Worm (Caenorhabditis elegans) whole organism, late embryonic: ENCODE results near the gene C46G7.1.

ENCODE experiments used
- C38D4.7 ChIP-seq: fragments of 200-800 bp; sonication (Bioruptor generic); optimal IDR thresholded peaks from 2 replicates; lab custom pipeline; 2018; ENCODE audit warnings: mild to moderate bottlenecking, missing genetic modification characterization, moderate library complexity, missing compliant biosample characterization
- F13H6.1 ChIP-seq: sonication (generic microtip); optimal IDR thresholded peaks from 2 replicates; lab custom pipeline; 2016; ENCODE audit warnings: missing genetic modification characterization, missing compliant biosample characterization
- K02D7.2 ChIP-seq: sonication (generic microtip); optimal IDR thresholded peaks from 2 replicates; lab custom pipeline; 2017; ENCODE audit warnings: mild to moderate bottlenecking, missing genetic modification characterization, missing compliant biosample characterization
- K09A11.1 ChIP-seq: sonication (generic microtip); optimal IDR thresholded peaks from 2 replicates; lab custom pipeline; 2017; ENCODE audit warnings: antibody characterized with exemption, mild to moderate bottlenecking, missing genetic modification characterization, missing compliant biosample characterization; ENCODE audit not compliant: insufficient read depth
- T23F11.4 ChIP-seq: fragments of 200-800 bp; sonication (Bioruptor generic); optimal IDR thresholded peaks from 2 replicates; lab custom pipeline; 2018; ENCODE audit warnings: mild to moderate bottlenecking, missing genetic modification characterization, missing compliant biosample characterization
- Y22D7AL.16 ChIP-seq: sonication (generic microtip); optimal IDR thresholded peaks from 2 replicates; lab custom pipeline; 2016; ENCODE audit warnings: missing genetic modification characterization, missing compliant biosample characterization
- ceh-18 ChIP-seq: sonication (generic microtip); optimal IDR thresholded peaks from 2 replicates; lab custom pipeline; 2016; ENCODE audit warnings: missing genetic modification characterization, missing compliant biosample characterization
- ceh-2 ChIP-seq: sonication (generic microtip); optimal IDR thresholded peaks from 2 replicates; lab custom pipeline; 2016; ENCODE audit warnings: missing genotype, missing genetic modification characterization, missing compliant biosample characterization
- ceh-22 ChIP-seq: sonication (generic microtip); optimal IDR thresholded peaks from 2 replicates; lab custom pipeline; 2017; ENCODE audit warnings: missing biosample characterization, missing genetic modification characterization
- ceh-30 ChIP-seq: fragments of 150-350 bp; optimal IDR thresholded peaks from 2 replicates; lab custom pipeline; 2014; ENCODE audit warnings: missing biosample characterization, missing genetic modification characterization
- ceh-31 ChIP-seq: sonication (generic microtip); optimal IDR thresholded peaks from 2 replicates; lab custom pipeline; 2016; ENCODE audit warnings: missing genetic modification characterization, missing compliant biosample characterization
- ceh-34 ChIP-seq: sonication (generic microtip); optimal IDR thresholded peaks from 2 replicates; lab custom pipeline; 2016; ENCODE audit warnings: mild to moderate bottlenecking, missing genetic modification characterization, missing compliant biosample characterization
- ceh-48 ChIP-seq: sonication (generic microtip); optimal IDR thresholded peaks from 2 replicates; lab custom pipeline; 2016; ENCODE audit warnings: missing genetic modification characterization, inconsistent platforms, missing compliant biosample characterization
- ceh-6 ChIP-seq: fragments of 200-800 bp; sonication (Bioruptor generic); optimal IDR thresholded peaks from 2 replicates; lab custom pipeline; 2018; ENCODE audit warnings: mild to moderate bottlenecking, missing genetic modification characterization, missing compliant biosample characterization
- dmd-4 ChIP-seq: sonication (generic microtip); optimal IDR thresholded peaks from 2 replicates; lab custom pipeline; 2016; ENCODE audit warnings: borderline replicate concordance, missing genetic modification characterization, missing compliant biosample characterization
- elt-2 ChIP-seq: sonication (generic microtip); optimal IDR thresholded peaks from 2 replicates; lab custom pipeline; 2016; ENCODE audit warnings: missing genetic modification reagents, missing genetic modification characterization, missing compliant biosample characterization
- elt-4 ChIP-seq: sonication (generic microtip); optimal IDR thresholded peaks from 2 replicates; lab custom pipeline; 2016; ENCODE audit warnings: missing genetic modification characterization, missing compliant biosample characterization
- ets-4 ChIP-seq: sonication (generic microtip); optimal IDR thresholded peaks from 2 replicates; lab custom pipeline; 2016; ENCODE audit warnings: missing genetic modification characterization, missing compliant biosample characterization
- hlh-13 ChIP-seq: fragments of 200-800 bp; sonication (Bioruptor generic); optimal IDR thresholded peaks from 2 replicates; lab custom pipeline; 2018; ENCODE audit warnings: mild to moderate bottlenecking, missing genetic modification characterization, missing compliant biosample characterization
- hlh-6 ChIP-seq: sonication (generic microtip); optimal IDR thresholded peaks from 2 replicates; lab custom pipeline; 2016; ENCODE audit warnings: missing genotype, missing genetic modification characterization, missing compliant biosample characterization
- lin-11 ChIP-seq: fragments of 200-800 bp; sonication (Bioruptor generic); optimal IDR thresholded peaks from 2 replicates; lab custom pipeline; 2018; ENCODE audit warnings: mild to moderate bottlenecking, missing genetic modification characterization, missing compliant biosample characterization
- madf-2 ChIP-seq: sonication (generic microtip); optimal IDR thresholded peaks from 2 replicates; lab custom pipeline; 2017; ENCODE audit warnings: missing genetic modification characterization, missing compliant biosample characterization
- mec-3 ChIP-seq: sonication (generic microtip); optimal IDR thresholded peaks from 2 replicates; lab custom pipeline; 2016; ENCODE audit warnings: borderline replicate concordance, missing genetic modification characterization, missing compliant biosample characterization
- nfya-1 ChIP-seq: sonication (generic microtip); optimal IDR thresholded peaks from 2 replicates; lab custom pipeline; 2017; ENCODE audit warnings: missing genetic modification characterization, mild to moderate bottlenecking, missing compliant biosample characterization, antibody characterized with exemption, moderate library complexity
- npax-4 ChIP-seq: sonication (generic microtip); optimal IDR thresholded peaks from 2 replicates; lab custom pipeline; 2016; ENCODE audit warnings: missing genetic modification characterization, missing compliant biosample characterization
- pag-3 ChIP-seq: sonication (generic microtip); optimal IDR thresholded peaks from 2 replicates; lab custom pipeline; 2016; ENCODE audit warnings: missing compliant biosample characterization, missing genetic modification characterization, borderline replicate concordance
- pat-9 ChIP-seq: fragments of 200-800 bp; sonication (Bioruptor generic); optimal IDR thresholded peaks from 2 replicates; lab custom pipeline; 2018; ENCODE audit warnings: mild to moderate bottlenecking, missing genetic modification characterization, moderate library complexity, missing compliant biosample characterization
- pha-4 ChIP-seq: fragments of 150-350 bp; optimal IDR thresholded peaks from 2 replicates; lab custom pipeline; 2018; ENCODE audit warnings: missing biosample characterization, missing genetic modification reagents, missing genetic modification characterization
- pros-1 ChIP-seq: fragments of 150-350 bp; optimal IDR thresholded peaks from 2 replicates; lab custom pipeline; 2014; ENCODE audit warnings: missing biosample characterization, missing genetic modification reagents, missing genetic modification characterization
- sdc-2 ChIP-seq: sonication (generic microtip); optimal IDR thresholded peaks from 2 replicates; lab custom pipeline; 2016; ENCODE audit warnings: missing genotype, missing genetic modification characterization, missing compliant biosample characterization
- sox-2 ChIP-seq: fragments of 200-800 bp; sonication (Bioruptor generic); IDR thresholded peaks from 2 replicates; pipeline ENCODE4 v1.3.6; 2022; ENCODE audit warnings: missing genetic modification reagents, missing genetic modification characterization, missing compliant biosample characterization
- syd-9 ChIP-seq: sonication (generic microtip); optimal IDR thresholded peaks from 2 replicates; lab custom pipeline; 2016; ENCODE audit warnings: mild to moderate bottlenecking, missing genetic modification characterization, moderate library complexity, missing compliant biosample characterization
- tbx-2 ChIP-seq: sonication (generic microtip); optimal IDR thresholded peaks from 2 replicates; lab custom pipeline; 2016; ENCODE audit warnings: missing genetic modification characterization, missing compliant biosample characterization
- unc-3 ChIP-seq, 2 experiments: fragments of 200-800 bp in 1 of 2; sonication (Bioruptor generic) in 1 of 2; sonication (generic microtip) in 1 of 2; conservative IDR thresholded peaks in 1 of 2; optimal IDR thresholded peaks in 1 of 2; 2 replicates each; pipeline versions ENCODE4 v1.3.6 to Lab custom; 2016 to 2022; ENCODE audit warnings: missing compliant biosample characterization in 2 of 2, missing genetic modification characterization in 2 of 2, missing genetic modification reagents in 1 of 2
- unc-42 ChIP-seq: sonication (generic microtip); optimal IDR thresholded peaks from 2 replicates; lab custom pipeline; 2016; ENCODE audit warnings: missing genotype, missing genetic modification characterization, missing compliant biosample characterization
- unc-55 ChIP-seq: sonication (generic microtip); optimal IDR thresholded peaks from 2 replicates; lab custom pipeline; 2017; ENCODE audit warnings: missing biosample characterization, missing genetic modification reagents, missing genetic modification characterization

C46G7.1 gene

DNA sequence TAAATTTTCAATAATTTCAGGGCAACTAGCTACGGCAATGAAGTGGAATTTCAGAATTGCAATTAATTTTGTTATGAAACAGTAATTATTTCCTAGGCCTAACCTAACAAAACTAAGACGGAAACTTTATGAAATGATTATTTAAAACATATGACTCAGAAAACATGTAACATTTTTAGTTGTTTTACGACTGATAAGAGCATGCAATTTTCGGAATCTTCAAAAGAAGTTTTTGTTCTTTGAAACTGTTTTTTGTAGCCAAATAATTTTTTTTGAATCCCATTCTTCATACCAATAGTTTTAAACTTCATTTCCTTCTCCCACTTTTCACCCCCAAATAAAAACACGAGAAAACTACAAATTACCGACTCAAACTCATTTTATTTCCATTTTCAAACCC is 31.3 kb downstream of the C46G7.1 start:
- TF ChIP-seq madf-2, result no peak
- no peak for TF ChIP-seq sox-2 (GFP tag; lab: Robert Waterston, UW)
- TF ChIP-seq elt-4 (tag; lab: Kevin White, UChicago), result no peak
- no peak for TF ChIP-seq unc-3 (GFP tag; conservative IDR thresholded peaks at IDR 0.05; lab: Robert Waterston, UW)
- no peak for TF ChIP-seq unc-3 (tag; optimal IDR thresholded peaks at IDR 0.05; lab: Kevin White, UChicago)
- no peak for TF ChIP-seq hlh-13 (GFP tag; lab: Kevin White, UChicago)
- TF ChIP-seq pha-4, result no peak
- TF ChIP-seq tbx-2 (tag; lab: Kevin White, UChicago), result no peak
- TF ChIP-seq npax-4, result no peak
- no peak for TF ChIP-seq pat-9 (tag; lab: Kevin White, UChicago)
- no peak for TF ChIP-seq unc-55
- no peak for TF ChIP-seq lin-11
- no peak for TF ChIP-seq sdc-2 (tag; lab: Kevin White, UChicago)
- TF ChIP-seq ceh-48 (tag; lab: Kevin White, UChicago), result no peak
- no peak for TF ChIP-seq T23F11.4
- no peak for TF ChIP-seq pag-3 (tag; lab: Kevin White, UChicago)
- TF ChIP-seq ceh-31 (tag; lab: Kevin White, UChicago), result no peak
- TF ChIP-seq ceh-2 (tag; lab: Kevin White, UChicago), result no peak
- no peak for TF ChIP-seq hlh-6 (tag; lab: Kevin White, UChicago)
- TF ChIP-seq ceh-30 (tag; lab: Kevin White, UChicago), result no peak
- TF ChIP-seq mec-3 (tag; lab: Kevin White, UChicago), result no peak

DNA sequence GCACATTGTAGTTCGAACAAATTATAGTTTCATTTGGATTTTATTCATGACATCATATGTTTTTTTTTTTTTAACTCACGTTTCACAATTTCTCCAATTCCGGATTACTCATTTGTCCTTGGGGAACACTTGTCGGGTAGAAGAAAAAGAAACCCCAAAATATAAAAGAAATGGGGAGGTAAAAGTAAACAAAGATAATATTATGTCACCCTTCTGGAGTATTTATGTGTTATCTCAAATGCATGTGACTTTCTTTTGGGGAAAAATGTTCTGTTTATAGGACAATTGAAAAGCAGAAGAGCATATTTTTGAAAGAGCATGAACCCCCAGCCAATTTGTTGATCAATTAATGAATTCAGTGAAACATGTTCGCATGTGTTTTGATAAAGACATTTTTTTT is 34.1 kb downstream of the C46G7.1 start:
- no peak for TF ChIP-seq Y22D7AL.16 (tag; lab: Kevin White, UChicago)
- TF ChIP-seq C38D4.7 (GFP tag; lab: Kevin White, UChicago), result no peak
- TF ChIP-seq elt-2 (tag; lab: Kevin White, UChicago), result peak; percentile 15

- TF ChIP-seq pros-1 (tag; lab: Kevin White, UChicago) (no peak), lin-11 (no peak), nfya-1 (peak; percentile 38), ets-4 (tag; lab: Kevin White, UChicago) (no peak), ceh-34 (tag; lab: Kevin White, UChicago) (peak; percentile 47), unc-3 (GFP tag; conservative IDR thresholded peaks at IDR 0.05; lab: Robert Waterston, UW) (no peak), unc-3 (tag; optimal IDR thresholded peaks at IDR 0.05; lab: Kevin White, UChicago) (no peak), F13H6.1 (tag; lab: Kevin White, UChicago) (no peak), ceh-31 (tag; lab: Kevin White, UChicago) (peak; percentile 23), ceh-18 (tag; lab: Kevin White, UChicago) (peak; percentile 11)
Observed at ce11 chrIV:6053436-6053835, 35.6 kb downstream of the C46G7.1 start.

DNA sequence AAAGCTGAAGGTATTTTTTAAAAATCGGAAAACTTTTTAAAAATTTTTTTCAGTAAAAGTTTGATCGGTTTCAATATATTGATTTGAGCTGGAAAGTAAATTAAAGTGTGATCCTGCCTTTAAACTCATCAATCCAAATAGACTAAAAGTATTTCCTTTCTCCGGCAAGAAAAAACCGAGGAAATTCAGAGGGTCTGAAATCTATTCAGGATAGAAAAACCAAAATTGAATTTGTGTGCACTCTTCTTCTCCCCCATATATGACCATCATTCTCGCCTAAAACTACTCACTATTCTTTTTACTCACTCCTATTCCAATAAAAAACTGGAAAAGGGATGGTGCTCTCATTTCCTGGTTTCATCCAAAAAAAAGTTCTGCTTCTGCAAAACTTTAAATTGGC is 37.0 kb downstream of the C46G7.1 start:
- TF ChIP-seq unc-42 (tag; lab: Kevin White, UChicago), result peak; percentile 86
- TF ChIP-seq K02D7.2 (tag; lab: Kevin White, UChicago), result no peak

ce11 chrIV:6059702-6060101 is 41.9 kb downstream of the C46G7.1 start:
- TF ChIP-seq Y22D7AL.16 (tag; lab: Kevin White, UChicago), result no peak
- no peak for TF ChIP-seq ceh-18 (tag; lab: Kevin White, UChicago)
- TF ChIP-seq K09A11.1, result no peak
- TF ChIP-seq dmd-4 (tag; lab: Kevin White, UChicago), result no peak
- no peak for TF ChIP-seq pros-1 (tag; lab: Kevin White, UChicago)
- no peak for TF ChIP-seq ceh-22
- no peak for TF ChIP-seq ceh-6 (GFP tag; lab: Kevin White, UChicago)
- no peak for TF ChIP-seq syd-9 (tag; lab: Kevin White, UChicago)
- no peak for TF ChIP-seq ceh-34 (tag; lab: Kevin White, UChicago)
